Comparison of ENCODE assay signal across 1 fruit fly cellular context in the genomic region with DNA sequence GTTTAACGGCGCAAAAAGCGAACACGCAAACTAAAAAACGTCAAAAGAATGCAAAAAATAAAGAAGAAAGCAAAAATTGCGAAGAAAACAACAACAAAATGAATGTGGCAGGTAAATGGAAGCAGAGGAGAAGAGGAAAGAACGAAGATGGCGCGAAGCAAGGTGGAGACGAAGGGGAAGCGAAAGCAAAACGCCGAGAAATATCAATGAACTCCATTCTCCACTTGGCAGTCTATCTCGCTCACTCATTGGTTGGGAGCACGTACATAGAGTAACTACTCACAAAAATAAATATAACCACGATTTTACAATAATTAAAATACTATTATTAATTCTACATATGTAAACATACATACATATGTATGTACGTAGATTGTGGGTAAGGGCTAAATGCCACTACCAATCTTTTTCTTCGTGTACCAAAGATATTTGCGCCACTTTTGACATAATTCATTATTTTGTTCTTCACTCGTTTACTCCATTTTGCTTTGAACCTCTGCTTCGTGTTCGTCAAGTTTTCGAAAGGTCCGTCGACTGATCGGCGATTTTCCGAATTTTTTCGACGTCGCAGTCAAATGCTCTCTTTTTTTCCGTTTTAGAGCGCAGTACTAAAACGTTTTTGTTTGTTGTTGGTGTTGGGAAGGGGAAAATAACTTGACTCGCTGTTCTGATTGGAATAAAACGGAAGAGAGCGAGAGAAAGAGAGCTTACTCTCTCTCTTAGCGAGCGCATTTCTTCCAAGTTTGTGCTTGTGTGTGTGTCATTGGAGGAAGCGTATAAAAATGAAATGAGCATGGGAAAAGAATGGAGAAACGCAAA.
A peak's percentile ranks its signal among the peaks of the same experiment; 100 is the strongest.
TF ChIP-seq lines count a peak whose summit lies in the region.

No protein-coding gene starts in this region.

TF ChIP-seq in whole organism, embryonic, 481 proteins besides CTCF, POLR2A, EP300 and RAD21 (continued from another document):
- TF ChIP-seq hbn (GFP tag; IDR thresholded peaks at IDR 0.05; lab: Robert Waterston, UW; ENCODE audit: partially characterized antibody) (0 out of 2 replicates have a peak, but pooled peaks have one; percentile 23), Dp (GFP tag; optimal IDR thresholded peaks at IDR 0.05; lab: Kevin White, UChicago) (peak; percentile 1), CG13287 (GFP tag; IDR thresholded peaks at IDR 0.05; lab: Robert Waterston, UW; ENCODE audit: partially characterized antibody) (peak; percentile 9; the same call in 1 of the 2 replicates), Bgb (GFP tag; IDR thresholded peaks at IDR 0.05; lab: Robert Waterston, UW; ENCODE audit: partially characterized antibody) (0 out of 2 replicates have a peak, but pooled peaks have one; percentile 13), cg (GFP tag; optimal IDR thresholded peaks at IDR 0.05; lab: Kevin White, UChicago) (peak; percentile 66), CG43689 (GFP tag; IDR thresholded peaks at IDR 0.05; lab: Robert Waterston, UW) (no peak), crol (GFP tag; IDR thresholded peaks at IDR 0.05; lab: Robert Waterston, UW) (peak; percentile 49), Atf-2 (GFP tag; optimal IDR thresholded peaks at IDR 0.05; lab: Kevin White, UChicago) (no peak), kah (GFP tag; optimal IDR thresholded peaks at IDR 0.05; lab: Kevin White, UChicago) (peak; percentile 34), CG2129 (GFP tag; IDR thresholded peaks at IDR 0.05; lab: Robert Waterston, UW; ENCODE audit: partially characterized antibody) (no peak), CG4360 (GFP tag; IDR thresholded peaks at IDR 0.05; lab: Robert Waterston, UW) (peak; percentile 73), kni (GFP tag; optimal IDR thresholded peaks at IDR 0.05; lab: Kevin White, UChicago) (peak; percentile 65), CG12155 (GFP tag; optimal IDR thresholded peaks at IDR 0.05; lab: Kevin White, UChicago) (peak; percentile 48), btn (GFP tag; optimal IDR thresholded peaks at IDR 0.05; lab: Kevin White, UChicago) (no peak)
TF ChIP-seq in whole organism, embryonic: peak in this region for 24.
